Worm (Caenorhabditis elegans): ENCODE measurements around the gene B0457.6.

The B0457.6 gene

DNA sequence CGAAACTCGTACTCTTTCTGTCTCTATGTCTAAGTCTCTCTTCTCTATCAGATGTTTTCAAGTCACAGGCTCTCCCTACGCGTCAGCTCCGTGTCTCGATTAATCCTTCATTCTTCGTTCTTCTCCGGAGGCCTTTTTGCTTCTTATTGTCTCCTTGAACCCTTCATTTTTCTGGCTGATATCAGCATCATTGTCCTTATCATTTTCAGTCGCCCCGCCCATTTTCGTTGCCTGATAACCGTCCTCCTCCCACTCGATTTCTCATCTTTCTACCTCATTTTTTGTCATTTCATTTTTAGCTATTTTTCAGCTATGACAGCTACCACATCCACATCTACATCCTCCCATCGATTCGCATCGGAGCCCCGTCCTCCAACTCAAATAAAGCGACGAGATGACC is at the start of gene B0457.6:
TSS of gene B0457.6 (plus strand) at position 284 of the 400 bp plus-strand sequence.
- TF ChIP-seq spr-3 (GFP tag; optimal IDR thresholded peaks at IDR 0.05) (no peak), Y48G9A.11 (GFP tag; IDR thresholded peaks at IDR 0.05) (no peak), hmg-1.1 (GFP tag; IDR thresholded peaks at IDR 0.05) (peak; percentile 54; the same call in 1 of the 2 replicates), ceh-82 (tag; optimal IDR thresholded peaks at IDR 0.05) (no peak), hlh-11 (tag; optimal IDR thresholded peaks at IDR 0.05) (peak; percentile 48), dmd-6 (GFP tag; IDR thresholded peaks at IDR 0.05) (peak; percentile 47; the same call in 1 of the 2 replicates), nhr-28 (tag; optimal IDR thresholded peaks at IDR 0.05) (peak; percentile 45), ama-1 (optimal IDR thresholded peaks at IDR 0.05) (no peak), ztf-7 (tag; optimal IDR thresholded peaks at IDR 0.05) (no peak), nhr-10 (tag; optimal IDR thresholded peaks at IDR 0.05) (no peak), nhr-25 (tag; optimal IDR thresholded peaks at IDR 0.05; ENCODE audit: borderline replicate concordance, insufficient read depth) (no peak), lsy-2 (tag; optimal IDR thresholded peaks at IDR 0.05) (peak in 1 of 2 experiments; percentile 37), jun-1 (tag; optimal IDR thresholded peaks at IDR 0.05) (no peak), ces-1 (GFP tag; optimal IDR thresholded peaks at IDR 0.05) (no peak), hlh-30 (tag; optimal IDR thresholded peaks at IDR 0.05; ENCODE audit: insufficient read depth) (peak; percentile 9), daf-19 (GFP tag; conservative IDR thresholded peaks at IDR 0.05) (no peak), pqm-1 (tag; optimal IDR thresholded peaks at IDR 0.05) (peak; percentile 90), nhr-41 (GFP tag; IDR thresholded peaks at IDR 0.05) (0 out of 2 replicates have a peak, but pooled peaks have one; percentile 15), dpl-1 (GFP tag; optimal IDR thresholded peaks at IDR 0.05) (no peak), fos-1 (tag; optimal IDR thresholded peaks at IDR 0.05) (no peak)

DNA sequence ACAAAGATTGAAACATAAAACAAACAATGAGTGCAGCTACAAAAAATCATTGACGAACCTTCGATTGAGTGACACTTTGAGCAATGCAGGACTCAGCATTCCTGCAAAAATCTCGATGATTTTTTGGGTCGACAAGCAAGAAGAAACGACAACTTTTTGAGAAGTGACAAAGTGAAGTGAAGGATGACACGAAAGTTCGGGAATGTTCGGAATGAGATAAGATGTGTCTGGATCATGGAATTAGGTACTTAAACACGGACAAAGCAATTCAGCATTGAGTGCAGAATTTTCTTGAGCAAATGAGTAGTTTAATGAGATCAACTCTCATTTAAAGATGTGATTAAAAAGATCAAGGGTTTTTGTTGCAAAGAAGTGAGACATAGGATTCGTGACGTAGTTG is 48.4 kb upstream of the B0457.6 start, which contains the start of gene T07D4.2:
TSS of gene T07D4.2 (minus strand) at position 101 of the 400 bp plus-strand sequence.
- TF ChIP-seq snpc-4 (tag; optimal IDR thresholded peaks at IDR 0.05) (no peak), F44E2.7 (GFP tag; IDR thresholded peaks at IDR 0.05) (no peak), saeg-2 (GFP tag; IDR thresholded peaks at IDR 0.05) (no peak), mxl-2 (GFP tag; conservative IDR thresholded peaks at IDR 0.05) (no peak), pha-4 (GFP tag; IDR thresholded peaks at IDR 0.05) (no peak), pha-4 (tag; optimal IDR thresholded peaks at IDR 0.05) (no peak), zfp-2 (tag; optimal IDR thresholded peaks at IDR 0.05) (no peak), ceh-44 (GFP tag; IDR thresholded peaks at IDR 0.05) (no peak), hmg-1.1 (GFP tag; IDR thresholded peaks at IDR 0.05) (no peak), vab-7 (GFP tag; IDR thresholded peaks at IDR 0.05) (no peak), daf-8 (GFP tag; IDR thresholded peaks at IDR 0.05) (no peak), fos-1 (tag; optimal IDR thresholded peaks at IDR 0.05) (no peak), tag-97 (GFP tag; IDR thresholded peaks at IDR 0.05) (no peak), php-3 (GFP tag; IDR thresholded peaks at IDR 0.05) (no peak), mes-2 (tag; optimal IDR thresholded peaks at IDR 0.05; ENCODE audit: poor library complexity, severe bottlenecking) (no peak), nhr-237 (tag; optimal IDR thresholded peaks at IDR 0.05) (no peak), arid-1 (GFP tag; conservative IDR thresholded peaks at IDR 0.05) (no peak), F26F4.8 (GFP tag; conservative IDR thresholded peaks at IDR 0.05) (no peak)

ce11 chrII:8877032-8877985 is 44.9 kb upstream of the B0457.6 start:
- 0 out of 2 replicates have a peak, but pooled peaks have one; percentile 52 for TF ChIP-seq dmd-8 (GFP tag; IDR thresholded peaks at IDR 0.05)
- 0 out of 2 replicates have a peak, but pooled peaks have one; percentile 50 for TF ChIP-seq T26A8.4 (GFP tag; IDR thresholded peaks at IDR 0.05)
- peak; percentile 55 for TF ChIP-seq F49E8.2 (tag; optimal IDR thresholded peaks at IDR 0.05; ENCODE audit: borderline replicate concordance)
- TF ChIP-seq php-3 (GFP tag; IDR thresholded peaks at IDR 0.05), result 0 out of 2 replicates have a peak, but pooled peaks have one; percentile 9
- TF ChIP-seq pqm-1 (tag; optimal IDR thresholded peaks at IDR 0.05), result no peak
- TF ChIP-seq lin-13 (GFP tag; optimal IDR thresholded peaks at IDR 0.05), result no peak
- no peak for TF ChIP-seq sdz-12 (GFP tag; optimal IDR thresholded peaks at IDR 0.05)
- TF ChIP-seq egl-43 (GFP tag; IDR thresholded peaks at IDR 0.05), result 0 out of 2 replicates have a peak, but pooled peaks have one; percentile 37
- peak in 1 of 2 experiments; percentile 51 for TF ChIP-seq unc-62 (GFP tag; optimal IDR thresholded peaks at IDR 0.05 in 1 of 2)
- TF ChIP-seq unc-62 (tag; optimal IDR thresholded peaks at IDR 0.05), result no peak
- peak; percentile 44; the same call in 1 of the 2 replicates for TF ChIP-seq set-16 (GFP tag; IDR thresholded peaks at IDR 0.05)
- no peak for TF ChIP-seq nhr-102 (tag; optimal IDR thresholded peaks at IDR 0.05)
- TF ChIP-seq Y75B8A.6 (GFP tag; IDR thresholded peaks at IDR 0.05), result no peak
- peak; percentile 34 for TF ChIP-seq snpc-4 (tag; optimal IDR thresholded peaks at IDR 0.05)

All from whole organism, L4 larva.